Worm (Caenorhabditis elegans) whole organism, late embryonic: ENCODE data around the gene F35D2.2.

Source experiments
- F13H6.1 ChIP-seq: sonication (generic microtip); optimal IDR thresholded peaks from 2 replicates; lab custom pipeline; 2016; ENCODE audit warnings: missing genetic modification characterization, missing compliant biosample characterization
- K02D7.2 ChIP-seq: sonication (generic microtip); optimal IDR thresholded peaks from 2 replicates; lab custom pipeline; 2017; ENCODE audit warnings: mild to moderate bottlenecking, missing genetic modification characterization, missing compliant biosample characterization
- K09A11.1 ChIP-seq: sonication (generic microtip); optimal IDR thresholded peaks from 2 replicates; lab custom pipeline; 2017; ENCODE audit warnings: antibody characterized with exemption, mild to moderate bottlenecking, missing genetic modification characterization, missing compliant biosample characterization; ENCODE audit not compliant: insufficient read depth
- T23F11.4 ChIP-seq: fragments of 200-800 bp; sonication (Bioruptor generic); optimal IDR thresholded peaks from 2 replicates; lab custom pipeline; 2018; ENCODE audit warnings: mild to moderate bottlenecking, missing genetic modification characterization, missing compliant biosample characterization
- Y22D7AL.16 ChIP-seq: sonication (generic microtip); optimal IDR thresholded peaks from 2 replicates; lab custom pipeline; 2016; ENCODE audit warnings: missing genetic modification characterization, missing compliant biosample characterization
- ahr-1 ChIP-seq: sonication (generic microtip); optimal IDR thresholded peaks from 2 replicates; lab custom pipeline; 2016; ENCODE audit warnings: missing genetic modification characterization, missing compliant biosample characterization
- ama-1 ChIP-seq: fragments of 150-350 bp; optimal IDR thresholded peaks from 2 replicates; lab custom pipeline; 2014
- ceh-14 ChIP-seq: sonication (generic microtip); optimal IDR thresholded peaks from 2 replicates; lab custom pipeline; 2016; ENCODE audit warnings: missing genotype, missing genetic modification characterization, missing compliant biosample characterization
- ceh-18 ChIP-seq: sonication (generic microtip); optimal IDR thresholded peaks from 2 replicates; lab custom pipeline; 2016; ENCODE audit warnings: missing genetic modification characterization, missing compliant biosample characterization
- ceh-2 ChIP-seq: sonication (generic microtip); optimal IDR thresholded peaks from 2 replicates; lab custom pipeline; 2016; ENCODE audit warnings: missing genotype, missing genetic modification characterization, missing compliant biosample characterization
- ceh-22 ChIP-seq: sonication (generic microtip); optimal IDR thresholded peaks from 2 replicates; lab custom pipeline; 2017; ENCODE audit warnings: missing biosample characterization, missing genetic modification characterization
- ceh-30 ChIP-seq: fragments of 150-350 bp; optimal IDR thresholded peaks from 2 replicates; lab custom pipeline; 2014; ENCODE audit warnings: missing biosample characterization, missing genetic modification characterization
- ceh-6 ChIP-seq: fragments of 200-800 bp; sonication (Bioruptor generic); optimal IDR thresholded peaks from 2 replicates; lab custom pipeline; 2018; ENCODE audit warnings: mild to moderate bottlenecking, missing genetic modification characterization, missing compliant biosample characterization
- ceh-9 ChIP-seq: sonication (generic microtip); optimal IDR thresholded peaks from 2 replicates; lab custom pipeline; 2016; ENCODE audit warnings: mild to moderate bottlenecking, missing genetic modification characterization, inconsistent platforms, missing compliant biosample characterization
- che-1 ChIP-seq: sonication (generic microtip); optimal IDR thresholded peaks from 2 replicates; lab custom pipeline; 2016; ENCODE audit warnings: mild to moderate bottlenecking, missing genetic modification characterization, missing compliant biosample characterization
- dmd-4 ChIP-seq: sonication (generic microtip); optimal IDR thresholded peaks from 2 replicates; lab custom pipeline; 2016; ENCODE audit warnings: borderline replicate concordance, missing genetic modification characterization, missing compliant biosample characterization
- dve-1 ChIP-seq: sonication (generic microtip); optimal IDR thresholded peaks from 2 replicates; lab custom pipeline; 2017; ENCODE audit warnings: antibody characterized with exemption, mild to moderate bottlenecking, missing genetic modification characterization, missing compliant biosample characterization
- elt-2 ChIP-seq: sonication (generic microtip); optimal IDR thresholded peaks from 2 replicates; lab custom pipeline; 2016; ENCODE audit warnings: missing genetic modification reagents, missing genetic modification characterization, missing compliant biosample characterization
- elt-4 ChIP-seq: sonication (generic microtip); optimal IDR thresholded peaks from 2 replicates; lab custom pipeline; 2016; ENCODE audit warnings: missing genetic modification characterization, missing compliant biosample characterization
- ets-4 ChIP-seq: sonication (generic microtip); optimal IDR thresholded peaks from 2 replicates; lab custom pipeline; 2016; ENCODE audit warnings: missing genetic modification characterization, missing compliant biosample characterization
- fkh-10 ChIP-seq: fragments of 150-350 bp; optimal IDR thresholded peaks from 2 replicates; lab custom pipeline; 2014; ENCODE audit warnings: missing biosample characterization, missing genetic modification reagents, missing genetic modification characterization
- fkh-6 ChIP-seq: sonication (generic microtip); optimal IDR thresholded peaks from 2 replicates; lab custom pipeline; 2016; ENCODE audit warnings: missing genetic modification characterization, missing compliant biosample characterization
- hlh-6 ChIP-seq: sonication (generic microtip); optimal IDR thresholded peaks from 2 replicates; lab custom pipeline; 2016; ENCODE audit warnings: missing genotype, missing genetic modification characterization, missing compliant biosample characterization
- hlh-8 ChIP-seq: sonication (generic microtip); optimal IDR thresholded peaks from 2 replicates; lab custom pipeline; 2016; ENCODE audit warnings: missing genotype, missing genetic modification characterization, missing compliant biosample characterization
- madf-2 ChIP-seq: sonication (generic microtip); optimal IDR thresholded peaks from 2 replicates; lab custom pipeline; 2017; ENCODE audit warnings: missing genetic modification characterization, missing compliant biosample characterization
- mec-3 ChIP-seq: sonication (generic microtip); optimal IDR thresholded peaks from 2 replicates; lab custom pipeline; 2016; ENCODE audit warnings: borderline replicate concordance, missing genetic modification characterization, missing compliant biosample characterization
- nhr-232 ChIP-seq: sonication (generic microtip); optimal IDR thresholded peaks from 2 replicates; lab custom pipeline; 2016; ENCODE audit warnings: missing genetic modification characterization, missing compliant biosample characterization
- pag-3 ChIP-seq: sonication (generic microtip); optimal IDR thresholded peaks from 2 replicates; lab custom pipeline; 2016; ENCODE audit warnings: missing compliant biosample characterization, missing genetic modification characterization, borderline replicate concordance
- pha-4 ChIP-seq: fragments of 150-350 bp; optimal IDR thresholded peaks from 2 replicates; lab custom pipeline; 2018; ENCODE audit warnings: missing biosample characterization, missing genetic modification reagents, missing genetic modification characterization
- pros-1 ChIP-seq: fragments of 150-350 bp; optimal IDR thresholded peaks from 2 replicates; lab custom pipeline; 2014; ENCODE audit warnings: missing biosample characterization, missing genetic modification reagents, missing genetic modification characterization
- rnt-1 ChIP-seq: sonication (generic microtip); optimal IDR thresholded peaks from 2 replicates; lab custom pipeline; 2016; ENCODE audit warnings: missing genetic modification characterization, missing compliant biosample characterization
- sox-4 ChIP-seq: sonication (generic microtip); optimal IDR thresholded peaks from 2 replicates; lab custom pipeline; 2017; ENCODE audit warnings: mild to moderate bottlenecking, missing genetic modification characterization, inconsistent platforms, missing compliant biosample characterization
- ttx-3 ChIP-seq: sonication (generic microtip); optimal IDR thresholded peaks from 2 replicates; lab custom pipeline; 2016; ENCODE audit warnings: missing genetic modification reagents, missing genetic modification characterization, missing compliant biosample characterization
- unc-3 ChIP-seq, 2 experiments: fragments of 200-800 bp in 1 of 2; sonication (Bioruptor generic) in 1 of 2; sonication (generic microtip) in 1 of 2; conservative IDR thresholded peaks in 1 of 2; optimal IDR thresholded peaks in 1 of 2; 2 replicates each; pipeline versions ENCODE4 v1.3.6 to Lab custom; 2016 to 2022; ENCODE audit warnings: missing compliant biosample characterization in 2 of 2, missing genetic modification characterization in 2 of 2, missing genetic modification reagents in 1 of 2
- unc-86 ChIP-seq: sonication (generic microtip); optimal IDR thresholded peaks from 2 replicates; lab custom pipeline; 2016; ENCODE audit warnings: missing genetic modification characterization, missing compliant biosample characterization
- zip-5 ChIP-seq: sonication (generic microtip); optimal IDR thresholded peaks from 2 replicates; lab custom pipeline; 2016; ENCODE audit warnings: missing genetic modification characterization, missing compliant biosample characterization
- ztf-16 ChIP-seq: sonication (generic microtip); optimal IDR thresholded peaks from 2 replicates; lab custom pipeline; 2017; ENCODE audit warnings: missing genetic modification characterization, missing compliant biosample characterization

The F35D2.2 gene

DNA sequence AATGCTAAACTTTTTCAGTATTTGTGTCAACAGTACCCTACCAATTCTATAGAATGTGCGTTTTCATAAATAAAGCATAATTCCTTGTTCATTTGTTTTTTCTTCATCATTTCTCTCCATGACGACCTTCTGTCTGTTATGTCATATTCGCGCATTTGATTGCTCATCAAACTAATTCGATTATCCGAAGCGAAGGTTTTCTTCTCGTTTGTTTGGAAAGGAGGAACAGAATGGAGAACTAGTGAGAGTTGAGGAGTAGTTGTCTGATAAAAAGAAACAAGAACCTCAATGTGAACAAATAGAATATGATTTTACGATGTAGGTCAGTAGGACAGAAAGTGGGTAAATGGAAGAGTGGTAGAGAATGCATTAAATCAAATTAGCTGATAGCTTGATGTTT is 11.6 kb upstream of the F35D2.2 start:
- TF ChIP-seq hlh-8 (tag; lab: Kevin White, UChicago) (no peak), T23F11.4 (GFP tag; lab: Kevin White, UChicago) (no peak), ceh-2 (no peak), rnt-1 (tag; lab: Kevin White, UChicago) (no peak), sox-4 (tag; lab: Kevin White, UChicago) (no peak), elt-2 (tag; lab: Kevin White, UChicago) (no peak), mec-3 (tag; lab: Kevin White, UChicago) (no peak), ama-1 (lab: Kevin White, UChicago) (no peak), ztf-16 (tag; lab: Kevin White, UChicago) (no peak), hlh-6 (tag; lab: Kevin White, UChicago) (no peak), che-1 (no peak), elt-4 (tag; lab: Kevin White, UChicago) (no peak), Y22D7AL.16 (tag; lab: Kevin White, UChicago) (no peak)

DNA sequence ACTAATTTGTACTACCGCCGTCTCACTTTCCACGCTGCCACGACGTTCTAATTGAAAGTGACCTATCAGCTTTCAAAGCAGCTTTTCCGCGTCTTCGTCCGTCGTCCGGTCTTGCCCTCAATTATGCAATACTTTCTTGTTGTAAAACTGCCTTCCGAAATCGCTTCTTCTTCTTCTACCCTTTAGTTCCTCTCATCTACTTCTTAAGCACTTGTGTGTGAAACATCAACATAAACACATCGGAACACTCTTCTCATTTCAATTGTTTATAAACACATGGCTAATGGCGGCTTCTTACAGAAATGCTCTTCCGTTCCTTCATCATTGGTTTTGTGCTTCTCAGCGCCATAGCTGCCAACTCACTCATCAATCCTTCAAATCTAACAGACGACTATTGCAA is 3.9 kb upstream of the F35D2.2 start, which contains the start of gene F35D2.3:
Gene F35D2.3, plus strand, starts transcription at position 301 of the 400 bp plus-strand sequence.
- no peak for TF ChIP-seq ceh-6 (GFP tag; lab: Kevin White, UChicago)
- no peak for TF ChIP-seq K09A11.1 (tag; lab: Kevin White, UChicago)
- TF ChIP-seq dve-1 (tag; lab: Kevin White, UChicago) = no peak
- no peak for TF ChIP-seq madf-2 (tag; lab: Kevin White, UChicago)

DNA sequence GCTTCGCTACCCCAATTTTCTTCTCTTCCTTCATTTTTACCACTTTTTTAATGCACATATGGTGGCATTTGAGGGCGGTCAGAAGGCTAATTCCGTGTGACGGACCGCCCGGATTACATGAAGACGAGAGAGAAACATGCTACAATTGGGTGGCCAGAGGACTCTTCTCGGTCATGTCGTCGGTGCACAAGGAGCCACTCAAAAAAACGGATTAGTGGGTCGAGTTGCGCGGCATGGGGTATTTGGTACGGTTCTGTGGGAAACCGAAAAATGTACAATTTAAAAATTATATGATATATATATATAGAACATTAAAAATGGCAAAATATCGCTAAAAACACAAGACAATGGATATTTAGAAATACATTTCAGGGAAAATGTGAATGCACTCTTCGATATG is 3.4 kb upstream of the F35D2.2 start:
- no peak for TF ChIP-seq ceh-22 (tag; lab: Kevin White, UChicago)
- TF ChIP-seq ceh-9 = no peak
- no peak for TF ChIP-seq pros-1 (tag; lab: Kevin White, UChicago)
- no peak for TF ChIP-seq ets-4 (tag; lab: Kevin White, UChicago)
- TF ChIP-seq zip-5 (tag; lab: Kevin White, UChicago) = no peak
- no peak for TF ChIP-seq elt-2 (tag; lab: Kevin White, UChicago)
- no peak for TF ChIP-seq hlh-8 (tag; lab: Kevin White, UChicago)
- TF ChIP-seq, all 69 proteins: peak for 0

DNA sequence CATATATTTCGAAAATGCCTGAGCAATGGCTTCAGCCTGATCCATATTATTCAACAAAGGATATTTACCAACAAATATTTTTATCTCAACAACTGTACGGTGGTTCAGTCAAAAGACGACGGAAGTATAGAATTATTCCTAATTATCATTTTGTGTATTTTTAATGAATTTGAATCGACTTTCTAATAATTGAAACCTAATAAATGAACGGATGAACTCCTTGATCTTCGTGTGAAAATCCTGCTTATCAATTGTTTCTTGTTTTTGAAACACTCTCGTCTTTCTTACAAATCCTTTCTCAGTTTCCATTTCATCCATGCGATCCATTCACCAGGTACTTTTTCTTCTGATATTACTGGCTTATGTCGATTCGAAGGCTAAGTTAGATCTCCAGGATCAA is 1.4 kb downstream of the F35D2.2 start, which contains the start of gene F35D2.1:
Gene F35D2.1, plus strand, starts transcription at position 301 of the 400 bp plus-strand sequence.
- no peak for TF ChIP-seq elt-4 (tag; lab: Kevin White, UChicago)
- no peak for TF ChIP-seq pros-1 (tag; lab: Kevin White, UChicago)
- TF ChIP-seq nhr-232 (tag; lab: Kevin White, UChicago) = no peak
- no peak for TF ChIP-seq ahr-1 (tag; lab: Kevin White, UChicago)
- TF ChIP-seq K09A11.1 (tag; lab: Kevin White, UChicago) = no peak
- TF ChIP-seq dmd-4 (tag; lab: Kevin White, UChicago) = no peak
- TF ChIP-seq pha-4 (tag; lab: Kevin White, UChicago) = no peak
- no peak for TF ChIP-seq ceh-30 (tag; lab: Kevin White, UChicago)
- no peak for TF ChIP-seq fkh-6 (tag; lab: Kevin White, UChicago)
- TF ChIP-seq ceh-18 (tag; lab: Kevin White, UChicago) = no peak
- TF ChIP-seq Y22D7AL.16 (tag; lab: Kevin White, UChicago) = no peak
- no peak for TF ChIP-seq unc-86 (tag; lab: Kevin White, UChicago)
- no peak for TF ChIP-seq fkh-10 (GFP tag; lab: Kevin White, UChicago)
- no peak for TF ChIP-seq pag-3 (tag; lab: Kevin White, UChicago)
- no peak for TF ChIP-seq ttx-3 (tag; lab: Kevin White, UChicago)
- no peak for TF ChIP-seq ceh-9

DNA sequence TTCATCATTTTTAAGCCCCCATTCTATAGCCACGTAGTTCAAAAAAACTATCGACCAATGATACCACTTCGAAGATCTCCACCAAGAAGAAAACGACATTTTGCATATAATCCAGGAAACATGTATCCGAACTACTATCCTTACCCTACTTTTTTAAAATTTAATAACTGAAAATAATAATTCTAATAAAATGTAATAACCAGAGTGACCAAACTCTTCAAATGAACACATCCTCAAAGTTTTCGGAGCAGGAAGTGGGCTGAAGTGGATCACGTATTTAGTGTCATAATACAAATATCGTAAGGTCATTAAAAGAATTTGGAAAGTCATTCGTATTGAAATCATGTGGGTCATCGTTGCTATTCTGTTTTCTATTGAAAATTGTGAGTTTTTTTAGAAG is 3.2 kb downstream of the F35D2.2 start, which contains the start of gene F35D2.6:
Gene F35D2.6, plus strand, starts transcription at position 301 of the 400 bp plus-strand sequence.
- TF ChIP-seq pha-4 (tag; lab: Kevin White, UChicago) = no peak
- TF ChIP-seq F13H6.1 = no peak
- TF ChIP-seq ceh-14 (tag; lab: Kevin White, UChicago) = no peak
- no peak for TF ChIP-seq K02D7.2 (tag; lab: Kevin White, UChicago)
- TF ChIP-seq ceh-30 (tag; lab: Kevin White, UChicago) = no peak
- TF ChIP-seq nhr-232 (tag; lab: Kevin White, UChicago) = no peak
- no peak for TF ChIP-seq unc-3 (GFP tag; conservative IDR thresholded peaks at IDR 0.05; lab: Robert Waterston, UW)
- no peak for TF ChIP-seq unc-3 (tag; optimal IDR thresholded peaks at IDR 0.05; lab: Kevin White, UChicago)
- TF ChIP-seq elt-4 (tag; lab: Kevin White, UChicago) = no peak
- TF ChIP-seq K09A11.1 (tag; lab: Kevin White, UChicago) = no peak
- TF ChIP-seq dve-1 (tag; lab: Kevin White, UChicago) = no peak
